Worm (Caenorhabditis elegans): ENCODE measurements around the gene F31E8.4.

F31E8.4 gene

ce11 chrII:6821832-6822231 lies 21.9 kb upstream of the F31E8.4 start:
- no peak for TF ChIP-seq hmg-4 (GFP tag; optimal IDR thresholded peaks at IDR 0.05)
- no peak for TF ChIP-seq tbx-11 (GFP tag; IDR thresholded peaks at IDR 0.05)
- no peak for TF ChIP-seq aly-1 (tag; optimal IDR thresholded peaks at IDR 0.05)
- TF ChIP-seq tbx-37 (GFP tag; conservative IDR thresholded peaks at IDR 0.05): no peak
- no peak for TF ChIP-seq sea-1 (GFP tag; conservative IDR thresholded peaks at IDR 0.05)
- TF ChIP-seq ets-7 (tag; optimal IDR thresholded peaks at IDR 0.05): no peak
- no peak for TF ChIP-seq hnd-1 (tag; optimal IDR thresholded peaks at IDR 0.05)
- no peak for TF ChIP-seq ama-1 (optimal IDR thresholded peaks at IDR 0.05)
- no peak for TF ChIP-seq B0310.2 (tag; optimal IDR thresholded peaks at IDR 0.05)
- TF ChIP-seq scrt-1 (GFP tag; IDR thresholded peaks at IDR 0.05): no peak
- TF ChIP-seq ceh-13 (GFP tag; optimal IDR thresholded peaks at IDR 0.05): no peak
- TF ChIP-seq tra-4 (tag; optimal IDR thresholded peaks at IDR 0.05): no peak
- no peak for TF ChIP-seq flt-1 (GFP tag; IDR thresholded peaks at IDR 0.05)
- TF ChIP-seq hmbx-1 (tag; optimal IDR thresholded peaks at IDR 0.05): no peak

DNA sequence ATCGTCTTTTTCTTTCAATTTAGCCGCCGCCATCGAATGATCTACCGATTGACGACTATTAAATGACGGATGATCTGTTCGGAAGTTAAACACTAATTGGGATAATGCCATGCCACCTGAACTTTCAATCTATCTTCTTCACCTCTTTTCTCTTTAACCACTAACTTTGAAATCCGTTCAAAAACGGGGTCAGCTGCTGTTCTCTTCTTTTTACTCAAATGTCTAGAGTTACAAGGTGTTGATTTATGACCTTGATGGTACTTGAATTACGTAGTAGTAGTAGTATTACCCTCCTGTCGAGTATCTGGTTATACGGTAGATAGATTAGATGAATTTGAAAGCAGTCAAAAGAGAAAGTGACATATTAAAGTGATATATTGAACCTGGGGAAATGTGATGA lies 21.2 kb upstream of the F31E8.4 start:
- TF ChIP-seq ama-1 (optimal IDR thresholded peaks at IDR 0.05): no peak

ce11 chrII:6820278-6820971 lies 20.5 kb upstream of the F31E8.4 start:
- no peak for TF ChIP-seq pes-1 (GFP tag; IDR thresholded peaks at IDR 0.05)
- TF ChIP-seq hnd-1 (tag; optimal IDR thresholded peaks at IDR 0.05): no peak
- TF ChIP-seq aly-1 (tag; optimal IDR thresholded peaks at IDR 0.05): no peak
- TF ChIP-seq tbx-11 (GFP tag; IDR thresholded peaks at IDR 0.05): no peak
- no peak for TF ChIP-seq ama-1 (optimal IDR thresholded peaks at IDR 0.05)
- TF ChIP-seq ets-7 (tag; optimal IDR thresholded peaks at IDR 0.05): no peak
- no peak for TF ChIP-seq tbx-37 (GFP tag; conservative IDR thresholded peaks at IDR 0.05)
- no peak for TF ChIP-seq hmbx-1 (tag; optimal IDR thresholded peaks at IDR 0.05)
- TF ChIP-seq hmg-4 (GFP tag; optimal IDR thresholded peaks at IDR 0.05): no peak
- TF ChIP-seq tra-4 (tag; optimal IDR thresholded peaks at IDR 0.05): no peak
- TF ChIP-seq scrt-1 (GFP tag; IDR thresholded peaks at IDR 0.05): no peak
- no peak for TF ChIP-seq flt-1 (GFP tag; IDR thresholded peaks at IDR 0.05)
- no peak for TF ChIP-seq ceh-13 (GFP tag; optimal IDR thresholded peaks at IDR 0.05)
- no peak for TF ChIP-seq ceh-36 (tag; optimal IDR thresholded peaks at IDR 0.05)
- no peak for TF ChIP-seq B0310.2 (tag; optimal IDR thresholded peaks at IDR 0.05)

DNA sequence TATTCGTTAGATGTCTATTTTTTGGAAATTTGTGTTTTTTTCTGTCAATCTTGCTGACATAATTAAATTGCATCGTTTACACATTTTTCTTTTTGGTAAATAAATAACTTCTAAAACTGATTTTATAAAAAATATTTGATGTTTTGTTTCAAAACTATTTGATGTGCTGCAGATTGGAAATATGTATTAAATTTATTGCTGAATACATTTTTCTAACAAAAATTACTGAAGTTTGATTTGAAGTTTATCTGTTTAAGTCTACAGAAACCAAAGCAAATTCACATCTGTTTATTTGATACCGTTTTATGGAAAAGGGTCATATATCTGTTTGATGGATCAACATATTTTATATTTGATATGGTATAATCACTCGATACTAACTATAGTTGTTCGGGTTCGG lies 16.4 kb upstream of the F31E8.4 start:
- TF ChIP-seq flt-1 (GFP tag; IDR thresholded peaks at IDR 0.05) (no peak), tra-4 (tag; optimal IDR thresholded peaks at IDR 0.05) (no peak), scrt-1 (GFP tag; IDR thresholded peaks at IDR 0.05) (no peak), ceh-36 (tag; optimal IDR thresholded peaks at IDR 0.05) (no peak), tbx-37 (GFP tag; conservative IDR thresholded peaks at IDR 0.05) (no peak), F13C5.2 (tag; optimal IDR thresholded peaks at IDR 0.05) (no peak), B0310.2 (tag; optimal IDR thresholded peaks at IDR 0.05) (no peak), ama-1 (optimal IDR thresholded peaks at IDR 0.05) (no peak), hnd-1 (tag; optimal IDR thresholded peaks at IDR 0.05) (no peak), hmbx-1 (tag; optimal IDR thresholded peaks at IDR 0.05) (no peak), tbx-11 (GFP tag; IDR thresholded peaks at IDR 0.05) (no peak), sea-1 (GFP tag; conservative IDR thresholded peaks at IDR 0.05) (no peak), pes-1 (GFP tag; IDR thresholded peaks at IDR 0.05) (no peak), ets-7 (tag; optimal IDR thresholded peaks at IDR 0.05) (no peak)

DNA sequence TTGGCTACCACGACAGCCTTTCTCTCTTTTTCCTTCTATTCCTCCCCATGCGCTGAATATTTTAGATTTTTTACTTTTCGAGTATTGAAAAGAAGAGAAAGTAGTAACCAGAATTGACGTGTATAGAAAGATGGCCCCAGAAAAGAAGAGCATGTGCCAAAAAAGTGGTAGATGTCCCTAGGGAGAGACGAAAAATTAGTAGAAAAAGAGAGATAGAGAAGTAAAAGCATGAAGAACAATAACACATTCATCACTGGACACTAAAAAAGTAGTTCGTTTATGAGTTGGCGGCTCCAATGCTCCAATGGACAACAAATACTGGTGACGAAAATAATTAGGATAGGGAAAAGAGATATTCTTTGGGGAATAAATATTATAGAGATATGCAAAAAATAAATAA lies 12.6 kb upstream of the F31E8.4 start:
- TF ChIP-seq ets-7 (tag; optimal IDR thresholded peaks at IDR 0.05) (no peak), ceh-36 (tag; optimal IDR thresholded peaks at IDR 0.05) (no peak)

DNA sequence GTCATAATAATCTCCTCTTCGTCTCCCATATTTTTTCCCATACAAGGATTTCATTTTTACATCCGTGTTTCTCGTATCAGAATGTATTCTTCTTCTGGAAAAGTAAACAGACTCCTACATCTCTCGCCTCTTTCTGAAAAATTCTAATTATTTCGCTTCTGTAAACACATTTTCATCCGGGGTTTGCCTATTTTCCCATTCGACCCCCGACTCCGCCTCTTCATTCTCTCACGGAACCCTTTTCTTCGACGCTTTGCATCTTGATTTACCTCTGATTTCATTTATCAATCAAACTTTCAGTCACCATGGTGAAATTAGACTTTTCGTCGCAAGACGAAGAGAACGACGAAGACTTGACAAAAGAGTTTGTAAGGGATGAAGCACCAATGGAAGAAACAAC lies 10.7 kb upstream of the F31E8.4 start, which contains the start of gene snt-1:
Gene snt-1, plus strand, starts transcription at position 301 of the 400 bp plus-strand sequence.
- TF ChIP-seq ets-7 (tag; optimal IDR thresholded peaks at IDR 0.05) (no peak), scrt-1 (GFP tag; IDR thresholded peaks at IDR 0.05) (no peak), aly-1 (tag; optimal IDR thresholded peaks at IDR 0.05) (no peak), tbx-37 (GFP tag; conservative IDR thresholded peaks at IDR 0.05) (no peak), ceh-13 (GFP tag; optimal IDR thresholded peaks at IDR 0.05) (no peak), sea-1 (GFP tag; conservative IDR thresholded peaks at IDR 0.05) (no peak), tra-4 (tag; optimal IDR thresholded peaks at IDR 0.05) (no peak), B0310.2 (tag; optimal IDR thresholded peaks at IDR 0.05) (no peak), ama-1 (optimal IDR thresholded peaks at IDR 0.05) (no peak), ceh-36 (tag; optimal IDR thresholded peaks at IDR 0.05) (no peak), tbx-11 (GFP tag; IDR thresholded peaks at IDR 0.05) (no peak), flt-1 (GFP tag; IDR thresholded peaks at IDR 0.05) (no peak), pes-1 (GFP tag; IDR thresholded peaks at IDR 0.05) (no peak), hmg-4 (GFP tag; optimal IDR thresholded peaks at IDR 0.05) (no peak), hmbx-1 (tag; optimal IDR thresholded peaks at IDR 0.05) (no peak), hnd-1 (tag; optimal IDR thresholded peaks at IDR 0.05) (no peak), F13C5.2 (tag; optimal IDR thresholded peaks at IDR 0.05) (no peak)

DNA sequence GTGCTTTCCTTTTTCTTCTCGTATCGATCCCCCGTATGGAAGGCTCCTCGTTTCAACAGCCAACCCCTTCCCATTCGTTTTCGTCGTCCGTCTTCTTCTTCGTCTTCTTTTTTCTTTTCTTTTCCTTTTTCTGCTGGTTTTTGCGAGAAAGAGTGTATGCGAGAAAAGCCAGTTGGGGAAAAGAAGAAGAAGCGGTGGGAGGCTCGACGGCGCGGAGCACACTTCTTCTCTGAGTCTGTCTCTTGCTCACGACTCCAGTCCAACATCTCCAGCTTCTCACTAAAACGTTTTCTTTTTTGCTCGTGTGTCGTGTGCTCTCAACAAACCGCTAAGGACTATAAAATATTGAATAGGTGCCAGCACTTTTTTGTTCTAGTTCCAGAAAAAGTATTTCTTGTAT lies 8.6 kb upstream of the F31E8.4 start:
- TF ChIP-seq tra-4 (tag; optimal IDR thresholded peaks at IDR 0.05) (no peak), tbx-11 (GFP tag; IDR thresholded peaks at IDR 0.05) (no peak), scrt-1 (GFP tag; IDR thresholded peaks at IDR 0.05) (no peak), ets-7 (tag; optimal IDR thresholded peaks at IDR 0.05) (no peak), hnd-1 (tag; optimal IDR thresholded peaks at IDR 0.05) (no peak), aly-1 (tag; optimal IDR thresholded peaks at IDR 0.05) (no peak), flt-1 (GFP tag; IDR thresholded peaks at IDR 0.05) (no peak), ama-1 (optimal IDR thresholded peaks at IDR 0.05) (no peak), pes-1 (GFP tag; IDR thresholded peaks at IDR 0.05) (no peak), hmbx-1 (tag; optimal IDR thresholded peaks at IDR 0.05) (no peak), ceh-36 (tag; optimal IDR thresholded peaks at IDR 0.05) (no peak), hmg-4 (GFP tag; optimal IDR thresholded peaks at IDR 0.05) (no peak), sea-1 (GFP tag; conservative IDR thresholded peaks at IDR 0.05) (no peak), B0310.2 (tag; optimal IDR thresholded peaks at IDR 0.05) (no peak), F13C5.2 (tag; optimal IDR thresholded peaks at IDR 0.05) (no peak), ceh-13 (GFP tag; optimal IDR thresholded peaks at IDR 0.05) (no peak), tbx-37 (GFP tag; conservative IDR thresholded peaks at IDR 0.05) (no peak)
